Worm (Caenorhabditis elegans): Measurements from ENCODE around the gene Y75B7B.1.
A peak's percentile ranks its signal among the peaks of the same experiment; 100 is the strongest.

Y75B7B.1 gene

ce11 chrV:1285657-1286123, 15.0 kb downstream of the Y75B7B.1 start, which contains the start of gene tank-1:
Gene tank-1, minus strand, starts transcription at chrV:1285707.
- no peak for TF ChIP-seq ceh-2 (tag; optimal IDR thresholded peaks at IDR 0.05)
- TF ChIP-seq dve-1 (tag; optimal IDR thresholded peaks at IDR 0.05), result no peak
- no peak for TF ChIP-seq che-1 (tag; optimal IDR thresholded peaks at IDR 0.05)
- no peak for TF ChIP-seq lin-11 (tag; optimal IDR thresholded peaks at IDR 0.05)
- no peak for TF ChIP-seq tbx-7 (tag; optimal IDR thresholded peaks at IDR 0.05)
- TF ChIP-seq tbx-2 (tag; optimal IDR thresholded peaks at IDR 0.05), result no peak
- no peak for TF ChIP-seq pag-3 (tag; optimal IDR thresholded peaks at IDR 0.05; ENCODE audit: borderline replicate concordance)
- no peak for TF ChIP-seq hlh-8 (tag; optimal IDR thresholded peaks at IDR 0.05)
- TF ChIP-seq pha-2 (tag; optimal IDR thresholded peaks at IDR 0.05), result no peak
- no peak for TF ChIP-seq mec-3 (tag; optimal IDR thresholded peaks at IDR 0.05; ENCODE audit: borderline replicate concordance)
- TF ChIP-seq unc-86 (tag; optimal IDR thresholded peaks at IDR 0.05), result no peak
- TF ChIP-seq lim-6 (tag; optimal IDR thresholded peaks at IDR 0.05), result no peak
- no peak for TF ChIP-seq ceh-34 (tag; optimal IDR thresholded peaks at IDR 0.05)
- no peak for TF ChIP-seq ztf-16 (tag; optimal IDR thresholded peaks at IDR 0.05)
- no peak for TF ChIP-seq K09A11.1 (tag; optimal IDR thresholded peaks at IDR 0.05; ENCODE audit: insufficient read depth)

DNA sequence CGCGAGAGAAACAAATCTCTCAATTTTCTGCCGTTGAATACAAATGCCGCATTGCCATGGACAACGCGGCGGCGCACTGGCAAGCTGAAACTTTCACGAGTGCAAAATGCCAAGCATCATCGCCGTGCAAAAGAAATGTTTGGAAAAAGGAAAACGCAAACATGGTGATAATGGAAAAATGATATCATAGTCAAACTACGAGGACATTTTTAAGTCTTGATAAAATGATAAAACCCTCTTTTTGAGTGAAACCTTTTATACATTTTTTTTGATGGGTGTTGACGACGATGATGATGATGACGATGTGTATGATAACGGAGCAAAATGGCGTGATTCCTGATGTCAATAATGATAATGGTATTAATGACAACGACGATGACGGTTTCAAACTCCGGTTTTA, 16.6 kb downstream of the Y75B7B.1 start:
- TF ChIP-seq syd-9 (tag; optimal IDR thresholded peaks at IDR 0.05) (no peak), che-1 (tag; optimal IDR thresholded peaks at IDR 0.05) (no peak), ceh-14 (tag; optimal IDR thresholded peaks at IDR 0.05) (no peak), rnt-1 (tag; optimal IDR thresholded peaks at IDR 0.05) (no peak), elt-2 (tag; optimal IDR thresholded peaks at IDR 0.05) (no peak), fkh-6 (tag; optimal IDR thresholded peaks at IDR 0.05) (no peak), pha-4 (tag; optimal IDR thresholded peaks at IDR 0.05) (no peak), ceh-30 (tag; optimal IDR thresholded peaks at IDR 0.05) (no peak), tbx-2 (tag; optimal IDR thresholded peaks at IDR 0.05) (no peak), dve-1 (tag; optimal IDR thresholded peaks at IDR 0.05) (no peak), ets-4 (tag; optimal IDR thresholded peaks at IDR 0.05) (no peak), F13H6.1 (tag; optimal IDR thresholded peaks at IDR 0.05) (no peak)

DNA sequence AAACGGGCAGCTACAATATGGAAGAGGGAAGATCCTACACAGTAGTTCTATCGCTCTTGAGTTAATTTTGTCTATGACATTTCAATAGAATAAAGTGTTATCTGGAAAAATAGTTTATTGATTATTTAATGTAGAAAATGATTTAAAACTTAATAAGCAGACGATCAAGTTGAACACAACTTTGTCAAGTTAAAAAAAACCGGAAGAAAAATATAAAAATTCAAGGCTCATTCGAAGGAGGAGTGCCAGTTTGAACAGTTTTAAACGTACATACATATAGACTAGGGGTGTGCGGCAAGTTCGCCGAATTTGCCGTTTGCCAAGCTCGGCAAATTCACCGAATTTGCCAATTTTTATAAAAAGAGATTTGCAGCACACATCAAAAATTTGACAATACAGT, 28.5 kb downstream of the Y75B7B.1 start, which contains the start of gene egl-2:
egl-2 (minus strand) TSS at position 101 of the 400 bp plus-strand sequence.
- TF ChIP-seq unc-42 (tag; optimal IDR thresholded peaks at IDR 0.05), result no peak
- no peak for TF ChIP-seq ttx-3 (tag; optimal IDR thresholded peaks at IDR 0.05)
- TF ChIP-seq ets-4 (tag; optimal IDR thresholded peaks at IDR 0.05), result no peak
- TF ChIP-seq unc-86 (tag; optimal IDR thresholded peaks at IDR 0.05), result no peak
- no peak for TF ChIP-seq che-1 (tag; optimal IDR thresholded peaks at IDR 0.05)
- TF ChIP-seq sdc-2 (tag; optimal IDR thresholded peaks at IDR 0.05), result no peak

ce11 chrV:1302090-1302489, 31.4 kb downstream of the Y75B7B.1 start:
- TF ChIP-seq unc-86 (tag; optimal IDR thresholded peaks at IDR 0.05), result no peak
- no peak for TF ChIP-seq pha-2 (tag; optimal IDR thresholded peaks at IDR 0.05)
- no peak for TF ChIP-seq hlh-15 (tag; optimal IDR thresholded peaks at IDR 0.05)
- no peak for TF ChIP-seq unc-3 (GFP tag; conservative IDR thresholded peaks at IDR 0.05)
- TF ChIP-seq unc-3 (tag; optimal IDR thresholded peaks at IDR 0.05), result no peak
- no peak for TF ChIP-seq T23F11.4 (GFP tag; optimal IDR thresholded peaks at IDR 0.05)
- TF ChIP-seq nhr-11 (tag; optimal IDR thresholded peaks at IDR 0.05), result no peak
- TF ChIP-seq C08G9.2 (tag; optimal IDR thresholded peaks at IDR 0.05), result no peak
- TF ChIP-seq hlh-30 (tag; optimal IDR thresholded peaks at IDR 0.05; ENCODE audit: insufficient read depth), result no peak
- no peak for TF ChIP-seq lin-11 (tag; optimal IDR thresholded peaks at IDR 0.05)
- no peak for TF ChIP-seq F13H6.1 (tag; optimal IDR thresholded peaks at IDR 0.05)
- TF ChIP-seq K09A11.1 (tag; optimal IDR thresholded peaks at IDR 0.05; ENCODE audit: insufficient read depth), result no peak
- TF ChIP-seq mec-3 (tag; optimal IDR thresholded peaks at IDR 0.05; ENCODE audit: borderline replicate concordance), result no peak

- TF ChIP-seq hlh-8 (tag; optimal IDR thresholded peaks at IDR 0.05) (no peak), dve-1 (tag; optimal IDR thresholded peaks at IDR 0.05) (peak; percentile 35), nfya-1 (tag; optimal IDR thresholded peaks at IDR 0.05) (no peak), ets-4 (tag; optimal IDR thresholded peaks at IDR 0.05) (no peak), dmd-4 (tag; optimal IDR thresholded peaks at IDR 0.05; ENCODE audit: borderline replicate concordance) (no peak)
These were observed 35.1 kb downstream of the Y75B7B.1 start for ce11 chrV:1305846-1306245.

Measured in whole organism, late embryonic.